Fruit fly (Drosophila melanogaster) Kc167 (cell line): ENCODE data around the gene CG33177.

ENCODE experiments used
- Sin3A ChIP-seq: fragments of >200 bp; optimal IDR thresholded peaks from 2 replicates; lab custom pipeline; 2018; ENCODE audit warnings: missing external identifiers
- psq ChIP-seq: fragments of >200 bp; optimal IDR thresholded peaks from 2 replicates; lab custom pipeline; 2017; ENCODE audit warnings: missing external identifiers

DNA sequence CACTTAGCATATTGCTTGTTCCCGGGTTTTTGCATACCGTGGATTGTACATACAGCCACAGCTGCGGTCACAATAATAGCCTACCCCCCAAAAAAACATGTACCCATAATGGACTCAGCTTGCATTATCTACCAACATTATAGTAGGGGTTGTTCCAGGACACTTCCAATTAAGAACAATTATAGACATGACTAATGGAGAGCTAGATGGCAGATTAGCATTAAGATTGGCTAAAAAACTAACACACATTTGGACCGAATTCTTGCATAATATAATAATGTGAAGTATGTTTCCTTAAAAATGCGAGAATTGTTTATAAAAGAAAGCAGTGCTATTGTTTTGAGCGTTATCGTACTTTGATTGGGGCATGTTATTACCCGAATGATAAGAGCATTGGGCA is 9.2 kb downstream of the CG33177 start:
- TF ChIP-seq Sin3A (lab: Kevin White, UChicago) (no peak), psq (lab: Kevin White, UChicago) (no peak)
